Worm (Caenorhabditis elegans): Measurements from ENCODE around the gene nra-4.

Gene nra-4

ce11 chrV:1017196-1017595 lies 31.2 kb downstream of the nra-4 start:
- TF ChIP-seq F55B11.4 (tag; optimal IDR thresholded peaks at IDR 0.05; ENCODE audit: borderline replicate concordance, insufficient read depth) (no peak), attf-3 (GFP tag; conservative IDR thresholded peaks at IDR 0.05) (no peak), nfyb-1 (GFP tag; IDR thresholded peaks at IDR 0.05) (peak; percentile 77)

DNA sequence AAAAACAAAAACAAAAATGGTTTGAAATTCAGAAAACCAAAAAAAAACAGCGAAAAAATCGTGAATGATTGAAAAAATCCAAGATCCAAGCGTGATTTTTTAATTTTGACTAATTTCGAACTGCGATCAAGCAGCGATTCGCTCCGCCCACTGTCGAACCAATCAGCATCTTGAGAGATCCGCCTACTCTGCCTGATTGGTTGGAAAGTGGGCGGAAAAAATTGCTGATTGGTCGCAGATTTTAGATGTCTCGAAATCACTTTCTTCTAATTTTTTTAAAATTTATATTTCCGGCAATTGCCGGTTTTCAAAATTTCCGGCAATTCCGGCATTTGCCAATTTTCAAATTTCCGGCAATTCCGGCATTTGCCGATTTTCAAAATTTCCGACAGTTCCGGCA lies 33.2 kb downstream of the nra-4 start:
- no peak for TF ChIP-seq T26A5.8 (tag; optimal IDR thresholded peaks at IDR 0.05)
- 0 out of 2 replicates have a peak, but pooled peaks have one; percentile 55 for TF ChIP-seq nfyb-1 (GFP tag; IDR thresholded peaks at IDR 0.05)
- TF ChIP-seq let-526 (GFP tag; IDR thresholded peaks at IDR 0.05): no peak
- no peak for TF ChIP-seq let-607 (tag; optimal IDR thresholded peaks at IDR 0.05)
- TF ChIP-seq lsy-27 (tag; optimal IDR thresholded peaks at IDR 0.05; ENCODE audit: borderline replicate concordance, insufficient read depth): no peak

- TF ChIP-seq sea-2 (GFP tag; IDR thresholded peaks at IDR 0.05) (no peak), snpc-4 (GFP tag; optimal IDR thresholded peaks at IDR 0.05) (no peak), snpc-4 (tag; optimal IDR thresholded peaks at IDR 0.05) (no peak), zim-3 (tag; optimal IDR thresholded peaks at IDR 0.05) (no peak), ccch-3 (GFP tag; optimal IDR thresholded peaks at IDR 0.05) (no peak), F52B5.7 (tag; optimal IDR thresholded peaks at IDR 0.05) (no peak), ekl-4 (GFP tag; IDR thresholded peaks at IDR 0.05) (no peak), gei-17 (GFP tag; optimal IDR thresholded peaks at IDR 0.05) (no peak), B0336.3 (GFP tag; IDR thresholded peaks at IDR 0.05) (no peak), unc-62 (GFP tag; optimal IDR thresholded peaks at IDR 0.05) (no peak)
These were observed 34.7 kb downstream of the nra-4 start for ce11 chrV:1013637-1014036.

ce11 chrV:1009037-1009436 lies 39.3 kb downstream of the nra-4 start:
- TF ChIP-seq nhr-80 (tag; optimal IDR thresholded peaks at IDR 0.05) (no peak), akir-1 (GFP tag; optimal IDR thresholded peaks at IDR 0.05) (no peak), zfh-2 (GFP tag; conservative IDR thresholded peaks at IDR 0.05) (peak; percentile 74)

ce11 chrV:1008503-1008902 lies 39.9 kb downstream of the nra-4 start, which contains the start of gene ergo-1:
Gene ergo-1, plus strand, starts transcription at chrV:1008803.
- TF ChIP-seq F33H1.4 (GFP tag; IDR thresholded peaks at IDR 0.05) (no peak), mes-4 (tag; optimal IDR thresholded peaks at IDR 0.05) (no peak), hlh-12 (tag; optimal IDR thresholded peaks at IDR 0.05) (no peak), let-607 (tag; optimal IDR thresholded peaks at IDR 0.05) (no peak), fkh-3 (tag; optimal IDR thresholded peaks at IDR 0.05) (no peak), B0019.2 (GFP tag; conservative IDR thresholded peaks at IDR 0.05) (no peak), hrde-1 (tag; optimal IDR thresholded peaks at IDR 0.05; ENCODE audit: borderline replicate concordance) (no peak), F10E7.11 (tag; optimal IDR thresholded peaks at IDR 0.05) (no peak), ceh-91 (GFP tag; IDR thresholded peaks at IDR 0.05) (no peak), nhr-90 (tag; optimal IDR thresholded peaks at IDR 0.05) (no peak), F57A8.1 (GFP tag; optimal IDR thresholded peaks at IDR 0.05) (no peak), madf-10 (tag; optimal IDR thresholded peaks at IDR 0.05) (no peak), pbrm-1 (GFP tag; IDR thresholded peaks at IDR 0.05) (no peak), B0035.1 (tag; optimal IDR thresholded peaks at IDR 0.05) (no peak)

Data from whole organism, young adult.